Worm (Caenorhabditis elegans) whole organism, late embryonic: ENCODE measurements around the gene ace-1.
A peak's percentile ranks its signal among the peaks of the same experiment; 100 is the strongest.

Experiments
- C38D4.7 ChIP-seq: fragments of 200-800 bp; sonication (Bioruptor generic); optimal IDR thresholded peaks from 2 replicates; lab custom pipeline; 2018; ENCODE audit warnings: mild to moderate bottlenecking, missing genetic modification characterization, moderate library complexity, missing compliant biosample characterization
- F13H6.1 ChIP-seq: sonication (generic microtip); optimal IDR thresholded peaks from 2 replicates; lab custom pipeline; 2016; ENCODE audit warnings: missing genetic modification characterization, missing compliant biosample characterization
- ahr-1 ChIP-seq: sonication (generic microtip); optimal IDR thresholded peaks from 2 replicates; lab custom pipeline; 2016; ENCODE audit warnings: missing genetic modification characterization, missing compliant biosample characterization
- ceh-14 ChIP-seq: sonication (generic microtip); optimal IDR thresholded peaks from 2 replicates; lab custom pipeline; 2016; ENCODE audit warnings: missing genotype, missing genetic modification characterization, missing compliant biosample characterization
- ceh-22 ChIP-seq: sonication (generic microtip); optimal IDR thresholded peaks from 2 replicates; lab custom pipeline; 2017; ENCODE audit warnings: missing biosample characterization, missing genetic modification characterization
- ceh-24 ChIP-seq: sonication (generic microtip); optimal IDR thresholded peaks from 2 replicates; lab custom pipeline; 2016; ENCODE audit warnings: mild to moderate bottlenecking, missing genetic modification characterization, missing compliant biosample characterization
- ceh-30 ChIP-seq: fragments of 150-350 bp; optimal IDR thresholded peaks from 2 replicates; lab custom pipeline; 2014; ENCODE audit warnings: missing biosample characterization, missing genetic modification characterization
- ceh-48 ChIP-seq: sonication (generic microtip); optimal IDR thresholded peaks from 2 replicates; lab custom pipeline; 2016; ENCODE audit warnings: missing genetic modification characterization, inconsistent platforms, missing compliant biosample characterization
- ceh-6 ChIP-seq: fragments of 200-800 bp; sonication (Bioruptor generic); optimal IDR thresholded peaks from 2 replicates; lab custom pipeline; 2018; ENCODE audit warnings: mild to moderate bottlenecking, missing genetic modification characterization, missing compliant biosample characterization
- dve-1 ChIP-seq: sonication (generic microtip); optimal IDR thresholded peaks from 2 replicates; lab custom pipeline; 2017; ENCODE audit warnings: antibody characterized with exemption, mild to moderate bottlenecking, missing genetic modification characterization, missing compliant biosample characterization
- elt-2 ChIP-seq: sonication (generic microtip); optimal IDR thresholded peaks from 2 replicates; lab custom pipeline; 2016; ENCODE audit warnings: missing genetic modification reagents, missing genetic modification characterization, missing compliant biosample characterization
- fax-1 ChIP-seq: sonication (generic microtip); optimal IDR thresholded peaks from 2 replicates; lab custom pipeline; 2016; ENCODE audit warnings: missing genotype, missing genetic modification characterization, missing compliant biosample characterization
- fkh-10 ChIP-seq: fragments of 150-350 bp; optimal IDR thresholded peaks from 2 replicates; lab custom pipeline; 2014; ENCODE audit warnings: missing biosample characterization, missing genetic modification reagents, missing genetic modification characterization
- gmeb-2 ChIP-seq: sonication (generic microtip); optimal IDR thresholded peaks from 2 replicates; lab custom pipeline; 2016; ENCODE audit warnings: missing genetic modification characterization, inconsistent platforms, missing compliant biosample characterization
- hlh-30 ChIP-seq: sonication (generic microtip); optimal IDR thresholded peaks from 2 replicates; lab custom pipeline; 2017; ENCODE audit warnings: antibody characterized with exemption, missing genetic modification characterization, missing compliant biosample characterization; ENCODE audit not compliant: insufficient read depth
- lin-11 ChIP-seq: fragments of 200-800 bp; sonication (Bioruptor generic); optimal IDR thresholded peaks from 2 replicates; lab custom pipeline; 2018; ENCODE audit warnings: mild to moderate bottlenecking, missing genetic modification characterization, missing compliant biosample characterization
- nhr-11 ChIP-seq: fragments of 150-350 bp; optimal IDR thresholded peaks from 2 replicates; lab custom pipeline; 2014; ENCODE audit warnings: missing biosample characterization, missing genetic modification characterization
- npax-4 ChIP-seq: sonication (generic microtip); optimal IDR thresholded peaks from 2 replicates; lab custom pipeline; 2016; ENCODE audit warnings: missing genetic modification characterization, missing compliant biosample characterization
- odd-2 ChIP-seq: sonication (generic microtip); optimal IDR thresholded peaks from 2 replicates; lab custom pipeline; 2017; ENCODE audit warnings: antibody characterized with exemption, mild to moderate bottlenecking, missing genetic modification characterization, missing compliant biosample characterization
- pat-9 ChIP-seq: fragments of 200-800 bp; sonication (Bioruptor generic); optimal IDR thresholded peaks from 2 replicates; lab custom pipeline; 2018; ENCODE audit warnings: mild to moderate bottlenecking, missing genetic modification characterization, moderate library complexity, missing compliant biosample characterization
- pax-1 ChIP-seq: fragments of 150-350 bp; optimal IDR thresholded peaks from 2 replicates; lab custom pipeline; 2014; ENCODE audit warnings: missing biosample characterization, missing genetic modification characterization
- ref-2 ChIP-seq: sonication (generic microtip); optimal IDR thresholded peaks from 2 replicates; lab custom pipeline; 2016; ENCODE audit warnings: missing genetic modification characterization, missing compliant biosample characterization
- rnt-1 ChIP-seq: sonication (generic microtip); optimal IDR thresholded peaks from 2 replicates; lab custom pipeline; 2016; ENCODE audit warnings: missing genetic modification characterization, missing compliant biosample characterization
- sdc-2 ChIP-seq: sonication (generic microtip); optimal IDR thresholded peaks from 2 replicates; lab custom pipeline; 2016; ENCODE audit warnings: missing genotype, missing genetic modification characterization, missing compliant biosample characterization
- sox-4 ChIP-seq: sonication (generic microtip); optimal IDR thresholded peaks from 2 replicates; lab custom pipeline; 2017; ENCODE audit warnings: mild to moderate bottlenecking, missing genetic modification characterization, inconsistent platforms, missing compliant biosample characterization
- unc-42 ChIP-seq: sonication (generic microtip); optimal IDR thresholded peaks from 2 replicates; lab custom pipeline; 2016; ENCODE audit warnings: missing genotype, missing genetic modification characterization, missing compliant biosample characterization
- unc-86 ChIP-seq: sonication (generic microtip); optimal IDR thresholded peaks from 2 replicates; lab custom pipeline; 2016; ENCODE audit warnings: missing genetic modification characterization, missing compliant biosample characterization
- ztf-16 ChIP-seq: sonication (generic microtip); optimal IDR thresholded peaks from 2 replicates; lab custom pipeline; 2017; ENCODE audit warnings: missing genetic modification characterization, missing compliant biosample characterization

Gene ace-1

ce11 chrX:16343885-16344640 lies 23.0 kb upstream of the ace-1 start:
- peak; percentile 42 for TF ChIP-seq fkh-10 (GFP tag; lab: Kevin White, UChicago)
- TF ChIP-seq F13H6.1 (tag; lab: Kevin White, UChicago), result no peak

ce11 chrX:16345296-16345695 lies 21.8 kb upstream of the ace-1 start:
- TF ChIP-seq ceh-48 (no peak), fkh-10 (GFP tag; lab: Kevin White, UChicago) (peak; percentile 74)

ce11 chrX:16346212-16346883 lies 20.7 kb upstream of the ace-1 start:
- peak; percentile 73 for TF ChIP-seq elt-2 (tag; lab: Kevin White, UChicago)
- no peak for TF ChIP-seq odd-2 (tag; lab: Kevin White, UChicago)

- TF ChIP-seq fkh-10 (GFP tag; lab: Kevin White, UChicago) (no peak), npax-4 (tag; lab: Kevin White, UChicago) (no peak), ceh-6 (no peak), pax-1 (tag; lab: Kevin White, UChicago) (no peak), pat-9 (no peak), C38D4.7 (GFP tag; lab: Kevin White, UChicago) (no peak), ceh-24 (tag; lab: Kevin White, UChicago) (no peak), fax-1 (tag; lab: Kevin White, UChicago) (no peak), ceh-30 (tag; lab: Kevin White, UChicago) (no peak), nhr-11 (no peak), ceh-22 (tag; lab: Kevin White, UChicago) (no peak), elt-2 (tag; lab: Kevin White, UChicago) (peak; percentile 64), lin-11 (no peak), sox-4 (tag; lab: Kevin White, UChicago) (no peak), ref-2 (tag; lab: Kevin White, UChicago) (no peak), odd-2 (tag; lab: Kevin White, UChicago) (no peak), ceh-48 (no peak), dve-1 (tag; lab: Kevin White, UChicago) (peak; percentile 19), ceh-14 (tag; lab: Kevin White, UChicago) (no peak), unc-86 (no peak), sdc-2 (tag; lab: Kevin White, UChicago) (no peak), ahr-1 (tag; lab: Kevin White, UChicago) (no peak), rnt-1 (tag; lab: Kevin White, UChicago) (peak; percentile 8), gmeb-2 (no peak), hlh-30 (tag; lab: Kevin White, UChicago) (no peak)
Observed at ce11 chrX:16349019-16349418, 18.1 kb upstream of the ace-1 start.

- TF ChIP-seq fkh-10 (GFP tag; lab: Kevin White, UChicago), result peak; percentile 77
- no peak for TF ChIP-seq ztf-16 (tag; lab: Kevin White, UChicago)
- TF ChIP-seq hlh-30 (tag; lab: Kevin White, UChicago), result peak; percentile 21
Observed at ce11 chrX:16352503-16352902, 14.6 kb upstream of the ace-1 start.

ce11 chrX:16354598-16355211 lies 12.4 kb upstream of the ace-1 start, which contains the start of gene nhr-28:
nhr-28 (plus strand) TSS chrX:16354976.
- TF ChIP-seq unc-42 (tag; lab: Kevin White, UChicago), result no peak
- TF ChIP-seq, all 69 proteins: peak for 0
